Worm (Caenorhabditis elegans): ENCODE results near the gene Y41C4A.9.

Gene Y41C4A.9

ce11 chrIII:11694975-11695374, 23.5 kb downstream of the Y41C4A.9 start, which contains the start of gene Y41C4A.22:
Gene Y41C4A.22, plus strand, starts transcription at chrIII:11695275.
- TF ChIP-seq bed-3 (GFP tag; optimal IDR thresholded peaks at IDR 0.05) (no peak), cnd-1 (tag; optimal IDR thresholded peaks at IDR 0.05) (no peak), flh-1 (GFP tag; optimal IDR thresholded peaks at IDR 0.05) (no peak), sptf-1 (tag; optimal IDR thresholded peaks at IDR 0.05) (no peak), ztf-11 (tag; optimal IDR thresholded peaks at IDR 0.05) (no peak), M03D4.4 (tag; optimal IDR thresholded peaks at IDR 0.05) (no peak), snpc-4 (tag; optimal IDR thresholded peaks at IDR 0.05) (no peak), lin-13 (tag; optimal IDR thresholded peaks at IDR 0.05) (no peak), elt-3 (tag; optimal IDR thresholded peaks at IDR 0.05) (no peak), nhr-237 (tag; optimal IDR thresholded peaks at IDR 0.05) (no peak), nhr-28 (tag; optimal IDR thresholded peaks at IDR 0.05) (no peak), ceh-43 (GFP tag; optimal IDR thresholded peaks at IDR 0.05) (no peak), lin-32 (GFP tag; optimal IDR thresholded peaks at IDR 0.05) (no peak)

- no peak for TF ChIP-seq nhr-12 (tag; optimal IDR thresholded peaks at IDR 0.05)
- TF ChIP-seq M03D4.4 (tag; optimal IDR thresholded peaks at IDR 0.05): no peak
- no peak for TF ChIP-seq blmp-1 (tag; optimal IDR thresholded peaks at IDR 0.05)
- TF ChIP-seq ztf-11 (tag; optimal IDR thresholded peaks at IDR 0.05): no peak
- no peak for TF ChIP-seq lin-13 (tag; optimal IDR thresholded peaks at IDR 0.05)
- no peak for TF ChIP-seq nhr-76 (tag; optimal IDR thresholded peaks at IDR 0.05)
- TF ChIP-seq lin-32 (GFP tag; optimal IDR thresholded peaks at IDR 0.05): no peak
- no peak for TF ChIP-seq sptf-1 (tag; optimal IDR thresholded peaks at IDR 0.05)
- no peak for TF ChIP-seq ceh-43 (GFP tag; optimal IDR thresholded peaks at IDR 0.05)
- no peak for TF ChIP-seq unc-120 (tag; optimal IDR thresholded peaks at IDR 0.05; ENCODE audit: poor library complexity, severe bottlenecking)
- TF ChIP-seq unc-62 (GFP tag; optimal IDR thresholded peaks at IDR 0.05): no peak
- TF ChIP-seq mab-5 (tag; optimal IDR thresholded peaks at IDR 0.05): no peak
- TF ChIP-seq unc-39 (tag; optimal IDR thresholded peaks at IDR 0.05): no peak
- TF ChIP-seq snpc-4 (tag; optimal IDR thresholded peaks at IDR 0.05): no peak
- no peak for TF ChIP-seq elt-1 (tag; optimal IDR thresholded peaks at IDR 0.05; ENCODE audit: borderline replicate concordance, insufficient read depth)
- no peak for TF ChIP-seq lsy-2 (tag; optimal IDR thresholded peaks at IDR 0.05)
- TF ChIP-seq ham-2 (GFP tag; optimal IDR thresholded peaks at IDR 0.05): no peak
Observed at ce11 chrIII:11694506-11694947, 23.9 kb downstream of the Y41C4A.9 start.

ce11 chrIII:11692380-11692779, 26.1 kb downstream of the Y41C4A.9 start:
- TF ChIP-seq ceh-43 (GFP tag; optimal IDR thresholded peaks at IDR 0.05): no peak

DNA sequence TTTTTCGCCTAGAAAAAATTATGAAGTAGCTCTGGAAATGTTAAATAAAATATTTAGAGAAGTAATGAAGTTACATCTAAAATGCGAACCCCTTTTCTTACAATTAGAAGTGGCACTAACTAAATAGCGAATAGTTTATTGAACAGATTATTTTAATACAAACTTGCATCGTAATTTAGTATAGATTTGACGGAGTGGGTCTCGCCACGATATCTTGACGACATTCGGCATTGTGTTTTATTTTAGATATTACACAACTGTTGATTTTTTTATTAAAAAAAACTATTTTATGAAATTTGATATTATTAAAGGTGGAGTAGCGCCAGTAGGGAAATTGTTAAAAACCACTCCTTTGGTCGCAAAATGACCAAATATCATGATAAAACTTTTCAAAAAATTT, 28.6 kb downstream of the Y41C4A.9 start:
- TF ChIP-seq ceh-83 (GFP tag; optimal IDR thresholded peaks at IDR 0.05) (no peak), tbx-8 (GFP tag; optimal IDR thresholded peaks at IDR 0.05) (no peak), lin-13 (tag; optimal IDR thresholded peaks at IDR 0.05) (no peak), M03D4.4 (tag; optimal IDR thresholded peaks at IDR 0.05) (no peak), drap-1 (GFP tag; optimal IDR thresholded peaks at IDR 0.05) (no peak), unc-120 (tag; optimal IDR thresholded peaks at IDR 0.05; ENCODE audit: poor library complexity, severe bottlenecking) (no peak), sem-2 (GFP tag; optimal IDR thresholded peaks at IDR 0.05) (no peak), nhr-28 (tag; optimal IDR thresholded peaks at IDR 0.05) (no peak)

- peak; percentile 78 for TF ChIP-seq elt-1 (tag; optimal IDR thresholded peaks at IDR 0.05; ENCODE audit: borderline replicate concordance, insufficient read depth)
- TF ChIP-seq sem-2 (GFP tag; optimal IDR thresholded peaks at IDR 0.05): no peak
- TF ChIP-seq elt-3 (tag; optimal IDR thresholded peaks at IDR 0.05): peak; percentile 68
- TF ChIP-seq ceh-43 (GFP tag; optimal IDR thresholded peaks at IDR 0.05): no peak
- no peak for TF ChIP-seq bed-3 (GFP tag; optimal IDR thresholded peaks at IDR 0.05)
- TF ChIP-seq pha-4 (tag; optimal IDR thresholded peaks at IDR 0.05): no peak
- TF ChIP-seq snpc-4 (tag; optimal IDR thresholded peaks at IDR 0.05): no peak
- TF ChIP-seq ceh-39 (tag; optimal IDR thresholded peaks at IDR 0.05): no peak
Observed at ce11 chrIII:11689303-11689702, 29.1 kb downstream of the Y41C4A.9 start.

DNA sequence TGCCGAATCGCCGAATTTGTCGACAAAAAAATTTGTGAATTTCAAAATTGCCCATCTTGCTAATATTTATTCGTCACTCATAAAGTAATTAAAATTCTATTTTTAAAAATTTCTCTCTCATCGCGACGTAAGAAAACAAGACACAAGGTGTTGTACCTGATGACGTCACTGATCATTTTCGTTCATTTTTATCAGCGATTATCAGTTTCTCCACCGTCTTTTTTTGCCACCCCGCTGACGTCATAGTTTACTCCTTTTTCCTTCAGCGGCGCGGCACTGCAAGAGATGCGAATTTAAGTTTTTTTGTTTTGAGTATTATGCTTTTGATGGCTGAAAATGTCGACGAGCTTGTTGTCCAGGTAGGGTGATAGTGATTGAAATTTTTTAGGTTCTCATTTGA, 33.7 kb downstream of the Y41C4A.9 start:
- TF ChIP-seq zip-8 (tag; optimal IDR thresholded peaks at IDR 0.05) (peak; percentile 70), nhr-76 (tag; optimal IDR thresholded peaks at IDR 0.05) (no peak)
